Worm (Caenorhabditis elegans) whole organism, mixed stage, embryonic: ENCODE results near the gene F36F12.7.

ENCODE experiments used
- lin-13 ChIP-seq: fragments of 150-350 bp; optimal IDR thresholded peaks from 2 replicates; lab custom pipeline; 2014; ENCODE audit warnings: missing biosample characterization, missing genetic modification characterization
- snpc-4 ChIP-seq: fragments of 150-350 bp; optimal IDR thresholded peaks from 2 replicates; lab custom pipeline; 2014; ENCODE audit warnings: missing biosample characterization, missing genetic modification characterization
- unc-62 ChIP-seq: fragments of 150-350 bp; optimal IDR thresholded peaks from 2 replicates; lab custom pipeline; 2014; ENCODE audit warnings: missing biosample characterization, missing genetic modification reagents, missing genetic modification characterization

- TF ChIP-seq unc-62 (GFP tag; lab: Kevin White, UChicago): peak; percentile 66
- TF ChIP-seq snpc-4 (tag; lab: Kevin White, UChicago): no peak
- no peak for TF ChIP-seq lin-13
These were observed 23.1 kb upstream of the F36F12.7 start for ce11 chrV:2076043-2076442.
